Fruit fly (Drosophila melanogaster) whole organism, prepupa: Measurements from ENCODE around the gene Agpat3.

Experiments used
- Blimp-1 ChIP-seq: fragments of 200-800 bp; sonication (Bioruptor generic); optimal IDR thresholded peaks from 3 replicates; lab custom pipeline; 2017; ENCODE audit warnings: missing biosample characterization, missing genetic modification characterization, mild to moderate bottlenecking, moderate library complexity, missing genetic modification reagents
- CG10631 ChIP-seq: fragments of 200-800 bp; sonication (Bioruptor generic); optimal IDR thresholded peaks from 2 replicates; lab custom pipeline; 2016; ENCODE audit warnings: missing biosample characterization, missing genetic modification characterization
- CG11294 ChIP-seq: fragments of 200-800 bp; sonication (Bioruptor generic); IDR thresholded peaks from 2 replicates; pipeline ENCODE4 v1.3.6; 2022; ENCODE audit warnings: missing biosample characterization, missing genetic modification characterization
- CG11762 ChIP-seq: fragments of 200-800 bp; sonication (Bioruptor generic); optimal IDR thresholded peaks from 3 replicates; lab custom pipeline; 2016; ENCODE audit warnings: missing biosample characterization, missing genetic modification characterization; ENCODE audit not compliant: insufficient read depth
- CG11902 ChIP-seq: fragments of 200-800 bp; sonication (Bioruptor generic); optimal IDR thresholded peaks from 3 replicates; lab custom pipeline; 2016; ENCODE audit warnings: missing biosample characterization, missing genetic modification characterization
- CG15336 ChIP-seq: fragments of 200-800 bp; sonication (Bioruptor generic); IDR thresholded peaks from 2 replicates; pipeline ENCODE4 v1.3.6; 2022; ENCODE audit warnings: missing biosample characterization, missing genetic modification characterization
- CG1621 ChIP-seq: fragments of 200-800 bp; sonication (Bioruptor generic); optimal IDR thresholded peaks from 3 replicates; lab custom pipeline; 2018; ENCODE audit warnings: missing biosample characterization, mild to moderate bottlenecking, missing genetic modification characterization
- CG3032 ChIP-seq: fragments of 200-800 bp; optimal IDR thresholded peaks from 2 replicates; lab custom pipeline; 2019; ENCODE audit warnings: missing biosample characterization, mild to moderate bottlenecking, missing genetic modification characterization, moderate library complexity
- CG32006 ChIP-seq: fragments of 200-800 bp; sonication (Bioruptor generic); optimal IDR thresholded peaks from 3 replicates; lab custom pipeline; 2017; ENCODE audit warnings: missing biosample characterization, mild to moderate bottlenecking, missing genetic modification characterization
- CG34406 ChIP-seq: fragments of 200-800 bp; sonication (Bioruptor generic); optimal IDR thresholded peaks from 3 replicates; lab custom pipeline; 2016; ENCODE audit warnings: missing biosample characterization, missing genetic modification characterization
- CG3919 ChIP-seq: fragments of 200-800 bp; sonication (Bioruptor generic); optimal IDR thresholded peaks from 3 replicates; lab custom pipeline; 2016; ENCODE audit warnings: missing biosample characterization, missing genetic modification characterization
- CG4318 ChIP-seq: fragments of 200-800 bp; sonication (Bioruptor generic); optimal IDR thresholded peaks from 3 replicates; lab custom pipeline; 2017; ENCODE audit warnings: missing biosample characterization, mild to moderate bottlenecking, missing genetic modification characterization
- CG6163 ChIP-seq: fragments of 200-800 bp; sonication (Bioruptor generic); IDR thresholded peaks from 3 replicates; pipeline ENCODE4 v1.3.6; 2022; ENCODE audit warnings: missing biosample characterization, missing genetic modification characterization
- CG6276 ChIP-seq: fragments of 200-800 bp; sonication (Bioruptor generic); optimal IDR thresholded peaks from 2 replicates; lab custom pipeline; 2017; ENCODE audit warnings: missing biosample characterization, mild to moderate bottlenecking, missing genetic modification characterization
- CG6792 ChIP-seq: fragments of 200-800 bp; sonication (Bioruptor generic); optimal IDR thresholded peaks from 3 replicates; lab custom pipeline; 2016; ENCODE audit warnings: missing biosample characterization, missing genetic modification characterization
- CG6808 ChIP-seq: fragments of 200-800 bp; sonication (Bioruptor generic); optimal IDR thresholded peaks from 3 replicates; lab custom pipeline; 2017; ENCODE audit warnings: missing biosample characterization, missing genetic modification characterization, mild to moderate bottlenecking, moderate library complexity, missing genetic modification reagents
- CG6854 ChIP-seq: fragments of 200-800 bp; sonication (Bioruptor generic); optimal IDR thresholded peaks from 2 replicates; lab custom pipeline; 2017; ENCODE audit warnings: missing biosample characterization, mild to moderate bottlenecking, missing genetic modification characterization
- CG7368 ChIP-seq: fragments of 200-800 bp; sonication (Bioruptor generic); optimal IDR thresholded peaks from 3 replicates; lab custom pipeline; 2016; ENCODE audit warnings: missing biosample characterization, missing genetic modification characterization
- CG8119 ChIP-seq: fragments of 200-800 bp; sonication (Bioruptor generic); IDR thresholded peaks from 3 replicates; pipeline ENCODE4 v1.3.6; 2022; ENCODE audit warnings: missing biosample characterization, missing genetic modification characterization
- CG8319 ChIP-seq: fragments of 200-800 bp; sonication (Bioruptor generic); optimal IDR thresholded peaks from 3 replicates; lab custom pipeline; 2016; ENCODE audit warnings: missing biosample characterization, missing genetic modification characterization
- Eip75B ChIP-seq: fragments of 200-800 bp; sonication (Bioruptor generic); optimal IDR thresholded peaks from 3 replicates; lab custom pipeline; 2016; ENCODE audit warnings: missing biosample characterization, missing genetic modification characterization
- Eip78C ChIP-seq: fragments of 200-800 bp; sonication (Bioruptor generic); peaks from one replicate; lab custom pipeline; 2016; ENCODE audit warnings: missing biosample characterization, missing genetic modification characterization
- Eip93F ChIP-seq: fragments of 200-800 bp; sonication (Bioruptor generic); optimal IDR thresholded peaks from 2 replicates; lab custom pipeline; 2016; ENCODE audit warnings: missing biosample characterization, mild to moderate bottlenecking, missing genetic modification characterization
- Ets21C ChIP-seq: fragments of 200-800 bp; sonication (Bioruptor generic); optimal IDR thresholded peaks from 3 replicates; lab custom pipeline; 2016; ENCODE audit warnings: missing biosample characterization, missing genetic modification characterization
- Ets96B ChIP-seq: fragments of 200-800 bp; optimal IDR thresholded peaks from 2 replicates; lab custom pipeline; 2019; ENCODE audit warnings: missing biosample characterization, mild to moderate bottlenecking, missing genetic modification characterization, moderate library complexity
- Gug ChIP-seq: fragments of 200-800 bp; sonication (Bioruptor generic); IDR thresholded peaks from 2 replicates; pipeline ENCODE4 v1.3.6; 2022; ENCODE audit warnings: missing biosample characterization, missing genetic modification characterization
- Hr38 ChIP-seq: sonication (Bioruptor generic); optimal IDR thresholded peaks from 2 replicates; lab custom pipeline; 2016; ENCODE audit warnings: missing biosample characterization, missing genetic modification characterization
- Hr39 ChIP-seq: fragments of 200-800 bp; sonication (Bioruptor generic); optimal IDR thresholded peaks from 2 replicates; lab custom pipeline; 2016; ENCODE audit warnings: missing biosample characterization, missing genetic modification characterization
- Hr4 ChIP-seq: fragments of 200-800 bp; sonication (Bioruptor generic); optimal IDR thresholded peaks from 3 replicates; lab custom pipeline; 2016; ENCODE audit warnings: missing biosample characterization, missing genetic modification characterization
- Met ChIP-seq: fragments of 200-800 bp; sonication (Bioruptor generic); optimal IDR thresholded peaks from 3 replicates; lab custom pipeline; 2016; ENCODE audit warnings: missing biosample characterization, missing genetic modification characterization
- OdsH ChIP-seq: fragments of 200-800 bp; sonication (Bioruptor generic); optimal IDR thresholded peaks from 3 replicates; lab custom pipeline; 2016; ENCODE audit warnings: missing biosample characterization, missing genetic modification characterization
- Smox ChIP-seq: fragments of 200-800 bp; sonication (Bioruptor generic); optimal IDR thresholded peaks from 3 replicates; lab custom pipeline; 2016; ENCODE audit warnings: missing biosample characterization, missing genetic modification characterization
- Sox102F ChIP-seq: fragments of 200-800 bp; sonication (Bioruptor generic); optimal IDR thresholded peaks from 2 replicates; lab custom pipeline; 2016; ENCODE audit warnings: missing biosample characterization, mild to moderate bottlenecking, missing genetic modification characterization
- Sox14 ChIP-seq: fragments of 200-800 bp; sonication (Bioruptor generic); optimal IDR thresholded peaks from 3 replicates; lab custom pipeline; 2016; ENCODE audit warnings: missing biosample characterization, missing genetic modification characterization
- Sox15 ChIP-seq: fragments of 200-800 bp; sonication (Bioruptor generic); optimal IDR thresholded peaks from 3 replicates; lab custom pipeline; 2016; ENCODE audit warnings: missing biosample characterization, missing genetic modification characterization
- achi ChIP-seq: fragments of 200-800 bp; sonication (Bioruptor generic); optimal IDR thresholded peaks from 3 replicates; lab custom pipeline; 2016; ENCODE audit warnings: missing biosample characterization, missing genetic modification characterization
- acj6 ChIP-seq: fragments of 200-800 bp; sonication (Bioruptor generic); optimal IDR thresholded peaks from 3 replicates; lab custom pipeline; 2016; ENCODE audit warnings: missing biosample characterization, missing genetic modification characterization
- dac ChIP-seq: fragments of 200-800 bp; sonication (Bioruptor generic); optimal IDR thresholded peaks from 2 replicates; lab custom pipeline; 2017; ENCODE audit warnings: missing biosample characterization, mild to moderate bottlenecking, missing genetic modification characterization
- dsx ChIP-seq: fragments of 200-800 bp; optimal IDR thresholded peaks from 3 replicates; lab custom pipeline; 2019; ENCODE audit warnings: missing biosample characterization, mild to moderate bottlenecking, missing genetic modification characterization, moderate library complexity; ENCODE audit not compliant: poor library complexity, severe bottlenecking
- eg ChIP-seq: fragments of 200-800 bp; sonication (Bioruptor generic); IDR thresholded peaks from 3 replicates; pipeline ENCODE4 v1.3.6; 2022; ENCODE audit warnings: missing biosample characterization, missing genetic modification characterization
- esn ChIP-seq: fragments of 200-800 bp; sonication (Bioruptor generic); optimal IDR thresholded peaks from 2 replicates; lab custom pipeline; 2016; ENCODE audit warnings: missing biosample characterization, mild to moderate bottlenecking, missing genetic modification characterization, moderate library complexity
- fd59A ChIP-seq: fragments of 200-800 bp; sonication (Bioruptor generic); optimal IDR thresholded peaks from 2 replicates; lab custom pipeline; 2017; ENCODE audit warnings: missing biosample characterization, mild to moderate bottlenecking, missing genetic modification characterization, missing genetic modification reagents
- fkh ChIP-seq: fragments of 200-800 bp; sonication (Bioruptor generic); optimal IDR thresholded peaks from 3 replicates; lab custom pipeline; 2017; ENCODE audit warnings: missing biosample characterization, mild to moderate bottlenecking, missing genetic modification characterization, moderate library complexity
- lz ChIP-seq: fragments of 200-800 bp; sonication (Bioruptor generic); optimal IDR thresholded peaks from 3 replicates; lab custom pipeline; 2016; ENCODE audit warnings: missing biosample characterization, missing genetic modification characterization
- net ChIP-seq: fragments of 200-800 bp; sonication (Bioruptor generic); optimal IDR thresholded peaks from 3 replicates; lab custom pipeline; 2016; ENCODE audit warnings: missing biosample characterization, missing genetic modification characterization
- salr ChIP-seq, 2 experiments: fragments of 200-800 bp; sonication (Bioruptor generic); optimal IDR thresholded peaks; 3 replicates each; lab custom pipeline; 2016 to 2018; ENCODE audit warnings: missing biosample characterization in 2 of 2, missing genetic modification characterization in 2 of 2, mild to moderate bottlenecking in 1 of 2
- spab ChIP-seq: fragments of 200-800 bp; sonication (Bioruptor generic); optimal IDR thresholded peaks from 2 replicates; lab custom pipeline; 2017; ENCODE audit warnings: missing biosample characterization, mild to moderate bottlenecking, missing genetic modification characterization, missing genetic modification reagents
- ss ChIP-seq, 2 experiments: fragments of 200-800 bp; sonication (Bioruptor generic); optimal IDR thresholded peaks; 2 replicates in 1 of 2; 3 replicates in 1 of 2; lab custom pipeline; 2017 to 2018; ENCODE audit warnings: mild to moderate bottlenecking in 2 of 2, missing biosample characterization in 2 of 2, missing genetic modification characterization in 2 of 2, moderate library complexity in 1 of 2
- svp ChIP-seq: fragments of 200-800 bp; sonication (Bioruptor generic); peaks from one replicate; lab custom pipeline; 2016; ENCODE audit warnings: missing biosample characterization, missing genetic modification characterization
- vri ChIP-seq: fragments of 200-800 bp; sonication (Bioruptor generic); optimal IDR thresholded peaks from 3 replicates; lab custom pipeline; 2016; ENCODE audit warnings: missing biosample characterization, mild to moderate bottlenecking, missing genetic modification characterization

Gene Agpat3

dm6 chr3L:16364182-16364581, 21.6 kb downstream of the Agpat3 start (continued):
- TF ChIP-seq CG1621 (peak; percentile 84), vri (peak; percentile 67), fkh (no peak), CG6854 (GFP tag; lab: Kevin White, UChicago) (peak; percentile 64), Smox (peak; percentile 85), Sox14 (GFP tag; lab: Kevin White, UChicago) (peak; percentile 87), CG7368 (GFP tag; lab: Kevin White, UChicago) (peak; percentile 77), esn (peak; percentile 89), Met (GFP tag; lab: Kevin White, UChicago) (peak; percentile 85), Gug (no peak), Ets21C (GFP tag; lab: Kevin White, UChicago) (peak; percentile 69), CG11294 (GFP tag; lab: Robert Waterston, UW) (peak; percentile 45; the same call in 1 of the 2 replicates), CG6792 (GFP tag; lab: Kevin White, UChicago) (peak; percentile 86), OdsH (GFP tag; lab: Kevin White, UChicago) (peak; percentile 87), CG6276 (GFP tag; lab: Kevin White, UChicago) (peak; percentile 31), CG34406 (GFP tag; lab: Kevin White, UChicago) (peak; percentile 89), CG3032 (tag; lab: Kevin White, UChicago) (peak; percentile 93), CG4318 (GFP tag; lab: Kevin White, UChicago) (peak; percentile 39), svp (GFP tag; lab: Kevin White, UChicago) (peak; percentile 94), Hr4 (GFP tag; lab: Kevin White, UChicago) (peak; percentile 44), CG11762 (GFP tag; lab: Kevin White, UChicago) (peak; percentile 84), CG32006 (GFP tag; lab: Kevin White, UChicago) (peak; percentile 74), Eip75B (peak; percentile 93), acj6 (GFP tag; lab: Kevin White, UChicago) (peak; percentile 88), CG8119 (GFP tag; lab: Robert Waterston, UW) (peak; percentile 81), Hr39 (GFP tag; lab: Kevin White, UChicago) (peak; percentile 75), Ets96B (tag; lab: Kevin White, UChicago) (peak; percentile 90), Sox102F (GFP tag; lab: Kevin White, UChicago) (peak; percentile 85), CG15336 (peak; percentile 69), net (GFP tag; lab: Kevin White, UChicago) (peak; percentile 88), CG8319 (GFP tag; lab: Kevin White, UChicago) (peak; percentile 83), Hr38 (GFP tag; lab: Kevin White, UChicago) (no peak), Eip93F (GFP tag; lab: Kevin White, UChicago) (peak; percentile 17), CG6163 (GFP tag; lab: Robert Waterston, UW) (no peak; the same call in 1 of the 3 replicates), eg (no peak), dac (GFP tag; lab: Kevin White, UChicago) (no peak), spab (GFP tag; lab: Kevin White, UChicago) (peak; percentile 88), salr (GFP tag; optimal IDR thresholded peaks at IDR 0.05; lab: Kevin White, UChicago) (peak; percentile 75), achi (GFP tag; lab: Kevin White, UChicago) (peak; percentile 86)

- TF ChIP-seq fd59A (peak; percentile 14), dsx (GFP tag; lab: Kevin White, UChicago) (peak; percentile 46), CG6808 (peak; percentile 52), CG11902 (GFP tag; lab: Kevin White, UChicago) (no peak), spab (GFP tag; lab: Kevin White, UChicago) (peak; percentile 27), Eip78C (GFP tag; lab: Kevin White, UChicago) (peak; percentile 31), dac (GFP tag; lab: Kevin White, UChicago) (no peak), ss (GFP tag; optimal IDR thresholded peaks at IDR 0.05; lab: Kevin White, UChicago) (peak; percentile 4 to 36), vri (no peak), lz (GFP tag; lab: Kevin White, UChicago) (no peak), Ets96B (tag; lab: Kevin White, UChicago) (peak; percentile 37), Sox15 (GFP tag; lab: Kevin White, UChicago) (no peak), CG3032 (tag; lab: Kevin White, UChicago) (peak; percentile 66), CG7368 (GFP tag; lab: Kevin White, UChicago) (no peak), CG10631 (GFP tag; lab: Kevin White, UChicago) (peak; percentile 6), svp (GFP tag; lab: Kevin White, UChicago) (no peak), CG3919 (GFP tag; lab: Kevin White, UChicago) (no peak), Blimp-1 (GFP tag; lab: Kevin White, UChicago) (no peak), Gug (no peak), CG6163 (GFP tag; lab: Robert Waterston, UW) (no peak), CG6792 (GFP tag; lab: Kevin White, UChicago) (no peak)
Measured at dm6 chr3L:16362119-16362653, 23.6 kb downstream of the Agpat3 start, which contains the start of gene Cpr72Ea. Gene Cpr72Ea (plus strand): TSS chr3L:16362603.
